Fruit fly (Drosophila melanogaster): Measurements from ENCODE around the gene Fip1.

Fip1 gene

DNA sequence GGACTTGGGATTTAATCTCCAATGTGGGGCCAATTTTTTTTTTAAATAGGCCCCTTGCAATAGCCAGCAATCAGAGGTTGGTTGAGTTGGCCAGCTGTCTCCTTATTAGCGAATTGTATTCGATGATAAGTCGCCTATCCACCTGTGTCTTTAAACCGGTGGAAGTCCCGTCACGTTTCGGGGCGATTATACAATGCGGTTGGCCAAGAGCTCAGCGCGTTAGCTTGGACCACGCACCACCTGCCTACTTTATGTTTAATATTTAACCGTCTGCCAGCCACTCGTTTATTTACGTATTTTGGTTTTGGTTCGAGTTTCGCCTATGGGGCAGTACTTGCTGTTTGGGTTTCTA lies 14.1 kb upstream of the Fip1 start:
- no peak for TF ChIP-seq Mnt (GFP tag; optimal IDR thresholded peaks at IDR 0.05)
- no peak for TF ChIP-seq Hr96 (GFP tag; optimal IDR thresholded peaks at IDR 0.05)
- TF ChIP-seq CG7045 (GFP tag; optimal IDR thresholded peaks at IDR 0.05), result no peak
- no peak for TF ChIP-seq CG1620 (GFP tag; optimal IDR thresholded peaks at IDR 0.05)
- no peak for TF ChIP-seq Crg-1 (GFP tag; optimal IDR thresholded peaks at IDR 0.05)
- TF ChIP-seq bab1 (GFP tag; optimal IDR thresholded peaks at IDR 0.05), result no peak
- TF ChIP-seq Clk (GFP tag; optimal IDR thresholded peaks at IDR 0.05), result no peak
- TF ChIP-seq kay (GFP tag; ENCODE audit: borderline replicate concordance), result no peak
- no peak for TF ChIP-seq pad (GFP tag; optimal IDR thresholded peaks at IDR 0.05)
- no peak for TF ChIP-seq cic (GFP tag; optimal IDR thresholded peaks at IDR 0.05)

dm6 chr3R:4471047-4471751 lies 13.6 kb upstream of the Fip1 start:
- no peak for TF ChIP-seq toe (GFP tag; optimal IDR thresholded peaks at IDR 0.05)
- TF ChIP-seq CG7101 (tag; optimal IDR thresholded peaks at IDR 0.05), result peak; percentile 24
- no peak for TF ChIP-seq Hr96 (GFP tag; optimal IDR thresholded peaks at IDR 0.05)
- no peak for TF ChIP-seq ovo (GFP tag; optimal IDR thresholded peaks at IDR 0.05)
- TF ChIP-seq CG33017 (tag; optimal IDR thresholded peaks at IDR 0.05), result peak; percentile 59
- peak; percentile 90 for TF ChIP-seq tj (GFP tag; optimal IDR thresholded peaks at IDR 0.05)
- no peak for TF ChIP-seq cnc (optimal IDR thresholded peaks at IDR 0.05)
- TF ChIP-seq CG7045 (GFP tag; optimal IDR thresholded peaks at IDR 0.05), result peak; percentile 23
- peak; percentile 15 for TF ChIP-seq Crg-1 (GFP tag; optimal IDR thresholded peaks at IDR 0.05)
- TF ChIP-seq CG5204 (GFP tag; optimal IDR thresholded peaks at IDR 0.05), result no peak
- TF ChIP-seq kay (GFP tag; ENCODE audit: borderline replicate concordance), result peak; percentile 11
- TF ChIP-seq CG12768 (GFP tag; optimal IDR thresholded peaks at IDR 0.05), result peak; percentile 60
- peak; percentile 3 for TF ChIP-seq bab1 (GFP tag; optimal IDR thresholded peaks at IDR 0.05)
- peak; percentile 30 for TF ChIP-seq CG14711 (tag; optimal IDR thresholded peaks at IDR 0.05)
- TF ChIP-seq pad (GFP tag; optimal IDR thresholded peaks at IDR 0.05), result no peak
- peak; percentile 86 for TF ChIP-seq cic (GFP tag; optimal IDR thresholded peaks at IDR 0.05)
- peak; percentile 29 for TF ChIP-seq CG11617 (GFP tag; optimal IDR thresholded peaks at IDR 0.05)
- peak; percentile 8 for TF ChIP-seq CG1620 (GFP tag; optimal IDR thresholded peaks at IDR 0.05)
- TF ChIP-seq Clk (GFP tag; optimal IDR thresholded peaks at IDR 0.05), result peak; percentile 15
- peak; percentile 79 for TF ChIP-seq Mnt (GFP tag; optimal IDR thresholded peaks at IDR 0.05)

DNA sequence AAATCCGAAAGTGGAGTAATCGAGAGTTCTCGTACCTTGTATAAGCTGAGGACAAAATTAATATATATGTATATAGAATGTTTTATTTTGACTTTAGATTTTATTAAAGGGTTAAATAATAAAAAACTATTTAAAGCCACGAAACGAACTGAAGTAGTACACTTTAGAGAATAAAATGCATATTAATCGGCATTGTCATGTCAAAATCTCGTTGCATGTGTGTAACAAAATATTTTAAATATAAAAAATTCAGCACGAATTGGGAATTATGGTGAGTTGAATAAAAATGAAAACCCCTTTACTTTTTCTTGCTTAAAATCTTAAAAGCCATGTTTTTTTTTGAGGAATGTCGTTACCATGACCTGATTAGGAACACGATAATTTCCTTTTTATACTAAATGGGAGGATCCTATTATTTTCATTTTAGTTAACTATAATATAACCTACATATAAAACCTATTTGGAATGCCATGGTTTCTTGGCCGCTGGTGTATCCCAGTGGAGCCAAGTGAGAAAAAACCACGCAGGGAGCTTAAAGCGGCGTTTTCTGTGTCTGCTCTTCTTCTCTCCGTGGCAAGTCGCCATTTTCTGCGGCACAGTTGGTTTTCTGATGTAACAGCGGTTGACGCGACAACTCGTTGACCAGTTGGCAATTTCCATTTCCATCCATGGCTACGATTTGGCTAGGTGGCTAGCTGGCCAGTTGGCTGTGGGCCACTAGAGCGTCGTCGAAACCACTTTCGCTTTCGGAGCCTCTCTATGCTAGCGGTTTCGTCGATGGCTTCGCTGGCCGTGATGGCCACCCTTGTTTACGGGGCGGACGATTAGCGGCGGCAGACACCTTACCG lies 12.7 kb upstream of the Fip1 start:
- TF ChIP-seq bab1 (GFP tag; optimal IDR thresholded peaks at IDR 0.05) (no peak), CG7101 (tag; optimal IDR thresholded peaks at IDR 0.05) (no peak), kay (GFP tag; ENCODE audit: borderline replicate concordance) (peak; percentile 70)

dm6 chr3R:4472694-4472975 lies 12.2 kb upstream of the Fip1 start:
- TF ChIP-seq CG12768 (GFP tag; optimal IDR thresholded peaks at IDR 0.05) (no peak), CG7101 (tag; optimal IDR thresholded peaks at IDR 0.05) (no peak), tj (GFP tag; optimal IDR thresholded peaks at IDR 0.05) (no peak), CG33017 (tag; optimal IDR thresholded peaks at IDR 0.05) (no peak), ovo (GFP tag; optimal IDR thresholded peaks at IDR 0.05) (no peak), CG5204 (GFP tag; optimal IDR thresholded peaks at IDR 0.05) (no peak), CG14711 (tag; optimal IDR thresholded peaks at IDR 0.05) (no peak), CG7045 (GFP tag; optimal IDR thresholded peaks at IDR 0.05) (no peak), kay (GFP tag; ENCODE audit: borderline replicate concordance) (no peak)

- no peak for TF ChIP-seq CG33017 (tag; optimal IDR thresholded peaks at IDR 0.05)
- peak; percentile 33 for TF ChIP-seq CG12768 (GFP tag; optimal IDR thresholded peaks at IDR 0.05)
These were observed 9.4 kb upstream of the Fip1 start for dm6 chr3R:4475378-4475777.

DNA sequence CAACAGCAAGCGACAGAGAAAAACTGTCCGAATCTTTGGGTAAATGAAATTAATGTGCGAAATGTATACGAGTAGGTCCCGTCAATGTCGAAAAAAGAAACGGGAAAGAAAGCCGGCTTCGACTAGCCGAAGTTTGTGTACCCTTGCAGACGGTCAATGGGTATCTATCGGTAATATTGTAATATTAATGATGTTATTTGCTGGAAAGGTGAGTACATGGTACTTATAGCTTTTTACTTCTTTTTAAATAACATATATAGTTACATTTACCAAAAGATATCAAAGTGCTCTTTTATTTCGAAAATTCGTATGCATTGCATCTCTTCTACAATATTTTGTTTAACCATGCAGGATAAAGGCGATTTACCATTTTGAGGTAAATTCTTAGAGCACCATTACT lies 8.8 kb upstream of the Fip1 start:
- TF ChIP-seq CG11617 (GFP tag; optimal IDR thresholded peaks at IDR 0.05), result no peak
- TF ChIP-seq Clk (GFP tag; optimal IDR thresholded peaks at IDR 0.05), result no peak
- TF ChIP-seq pad (GFP tag; optimal IDR thresholded peaks at IDR 0.05), result peak; percentile 49
- TF ChIP-seq kay (GFP tag; ENCODE audit: borderline replicate concordance), result peak; percentile 11

- TF ChIP-seq CG7101 (tag; optimal IDR thresholded peaks at IDR 0.05) (peak; percentile 83), CG14711 (tag; optimal IDR thresholded peaks at IDR 0.05) (peak; percentile 79), CG7045 (GFP tag; optimal IDR thresholded peaks at IDR 0.05) (peak; percentile 65), cnc (optimal IDR thresholded peaks at IDR 0.05) (no peak), CG5204 (GFP tag; optimal IDR thresholded peaks at IDR 0.05) (peak; percentile 75), bab1 (GFP tag; optimal IDR thresholded peaks at IDR 0.05) (peak; percentile 84), CG12768 (GFP tag; optimal IDR thresholded peaks at IDR 0.05) (peak; percentile 61), tj (GFP tag; optimal IDR thresholded peaks at IDR 0.05) (peak; percentile 70), ovo (GFP tag; optimal IDR thresholded peaks at IDR 0.05) (peak; percentile 11), toe (GFP tag; optimal IDR thresholded peaks at IDR 0.05) (peak; percentile 57), Mnt (GFP tag; optimal IDR thresholded peaks at IDR 0.05) (peak; percentile 84), Crg-1 (GFP tag; optimal IDR thresholded peaks at IDR 0.05) (no peak), CG11617 (GFP tag; optimal IDR thresholded peaks at IDR 0.05) (peak; percentile 82), CG1620 (GFP tag; optimal IDR thresholded peaks at IDR 0.05) (peak; percentile 63), Clk (GFP tag; optimal IDR thresholded peaks at IDR 0.05) (peak; percentile 7), Hr96 (GFP tag; optimal IDR thresholded peaks at IDR 0.05) (peak; percentile 69), cic (GFP tag; optimal IDR thresholded peaks at IDR 0.05) (peak; percentile 56), kay (GFP tag; ENCODE audit: borderline replicate concordance) (peak; percentile 91), CG33017 (tag; optimal IDR thresholded peaks at IDR 0.05) (peak; percentile 76), pad (GFP tag; optimal IDR thresholded peaks at IDR 0.05) (peak; percentile 42)
These were observed 6.4 kb upstream of the Fip1 start for dm6 chr3R:4478220-4479037.
